Worm (Caenorhabditis elegans) whole organism, midembryonic: ENCODE measurements around the gene K06A4.6.

Experiments
- T22C8.4 ChIP-seq: fragments of 200-800 bp; sonication (Bioruptor generic); IDR thresholded peaks from 2 replicates; pipeline ENCODE4 v1.3.6; 2022; ENCODE audit warnings: missing genetic modification characterization, missing compliant biosample characterization
- cog-1 ChIP-seq: sonication (generic microtip); optimal IDR thresholded peaks from 2 replicates; lab custom pipeline; 2016; ENCODE audit warnings: missing genetic modification characterization, missing compliant biosample characterization
- flt-1 ChIP-seq: fragments of 200-800 bp; sonication (Bioruptor generic); IDR thresholded peaks from 2 replicates; pipeline ENCODE4 v1.3.6; 2022; ENCODE audit warnings: missing genetic modification characterization, missing compliant biosample characterization
- klf-2 ChIP-seq: fragments of 200-800 bp; sonication (Bioruptor generic); conservative IDR thresholded peaks from 2 replicates; pipeline ENCODE4 v1.3.6; 2022; ENCODE audit warnings: missing genetic modification reagents, missing genetic modification characterization, missing compliant biosample characterization
- med-1 ChIP-seq: sonication (generic microtip); optimal IDR thresholded peaks from 2 replicates; lab custom pipeline; 2017; ENCODE audit warnings: missing genetic modification characterization, mild to moderate bottlenecking, missing compliant biosample characterization, antibody characterized with exemption, missing genetic modification reagents; ENCODE audit not compliant: insufficient read depth
- ref-1 ChIP-seq: fragments of 200-800 bp; sonication (Bioruptor generic); conservative IDR thresholded peaks from 2 replicates; pipeline ENCODE4 v1.3.6; 2022; ENCODE audit warnings: missing genetic modification reagents, missing genetic modification characterization, missing compliant biosample characterization
- tab-1 ChIP-seq: fragments of 200-800 bp; sonication (Bioruptor generic); IDR thresholded peaks from 2 replicates; pipeline ENCODE4 v1.3.6; 2022; ENCODE audit warnings: missing genetic modification characterization, missing compliant biosample characterization
- ztf-23 ChIP-seq: fragments of 200-800 bp; sonication (Bioruptor generic); IDR thresholded peaks from 2 replicates; pipeline ENCODE4 v1.3.6; 2022; ENCODE audit warnings: missing genetic modification reagents, missing genetic modification characterization, missing compliant biosample characterization
- ztf-29 ChIP-seq: fragments of 200-800 bp; sonication (Bioruptor generic); IDR thresholded peaks from 2 replicates; pipeline ENCODE4 v1.3.6; 2022; ENCODE audit warnings: missing genetic modification reagents, missing genetic modification characterization, missing compliant biosample characterization

K06A4.6 gene

DNA sequence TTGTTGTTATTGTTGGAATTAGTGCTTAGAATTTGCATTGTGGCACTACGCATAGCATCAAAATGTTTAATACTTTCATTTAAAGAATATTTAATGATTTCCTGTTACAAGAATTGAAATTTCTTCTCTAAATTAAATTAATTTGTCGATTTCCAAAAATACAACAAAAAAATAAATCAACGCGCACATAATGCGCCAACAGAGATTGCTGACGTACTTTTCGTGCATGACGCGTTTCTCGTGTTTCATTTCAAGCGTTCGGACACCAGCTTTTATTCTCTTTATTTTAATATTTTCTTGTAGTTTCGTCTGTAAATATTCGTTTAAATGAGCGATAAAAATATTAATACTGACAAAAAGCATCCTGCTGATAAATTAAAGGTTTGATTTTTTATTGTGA lies 33.1 kb upstream of the K06A4.6 start, which contains the start of gene eif-2Bdelta:
Gene eif-2Bdelta, plus strand, starts transcription at position 235 of the 400 bp plus-strand sequence.
- TF ChIP-seq ztf-23 (GFP tag; lab: Robert Waterston, UW) = no peak
- TF ChIP-seq cog-1 = no peak
- TF ChIP-seq T22C8.4 (GFP tag; lab: Robert Waterston, UW) = no peak
- TF ChIP-seq klf-2 (GFP tag; lab: Robert Waterston, UW) = no peak
- no peak for TF ChIP-seq med-1
- no peak for TF ChIP-seq tab-1 (GFP tag; lab: Robert Waterston, UW)
- TF ChIP-seq ztf-29 = no peak

DNA sequence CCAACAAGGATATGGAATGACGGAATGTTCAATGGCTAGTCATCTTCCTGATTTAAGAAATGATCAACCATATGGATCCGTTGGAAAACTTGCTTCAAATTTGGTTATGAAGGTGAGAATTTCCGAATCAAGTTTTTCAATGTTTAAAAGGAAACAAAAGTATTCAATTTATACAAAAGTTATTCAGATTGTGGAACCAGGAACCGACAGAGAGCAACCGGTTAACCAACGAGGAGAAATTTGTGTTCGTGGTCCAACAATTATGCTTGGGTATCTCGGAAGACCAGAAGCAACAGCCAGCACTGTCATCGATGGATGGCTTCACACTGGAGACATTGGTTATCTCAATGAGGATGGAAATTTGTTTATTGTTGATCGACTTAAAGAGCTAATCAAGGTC lies 29.1 kb upstream of the K06A4.6 start:
- no peak for TF ChIP-seq tab-1 (GFP tag; lab: Robert Waterston, UW)

DNA sequence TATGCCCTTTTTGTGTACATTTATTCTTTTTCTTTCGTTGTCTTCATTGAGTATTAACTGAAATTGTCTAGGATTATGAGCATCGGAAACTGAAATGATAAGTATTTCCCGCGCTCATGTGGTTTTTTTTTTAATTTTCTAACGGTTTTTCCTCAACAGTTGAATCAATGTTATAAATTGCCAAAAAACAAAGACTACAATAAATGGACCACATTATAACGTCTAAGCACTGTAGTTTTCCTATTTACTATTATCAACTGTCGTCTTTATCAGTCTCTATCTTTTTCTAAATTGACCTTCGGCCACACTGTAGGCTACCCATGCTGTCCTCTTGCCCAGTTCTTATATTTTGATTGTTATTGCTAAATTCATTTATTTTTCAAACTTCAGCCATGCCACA lies 27.3 kb upstream of the K06A4.6 start, which contains the start of gene acs-14:
Gene acs-14, plus strand, starts transcription at position 391 of the 400 bp plus-strand sequence.
- TF ChIP-seq flt-1 (GFP tag; lab: Robert Waterston, UW) = no peak

DNA sequence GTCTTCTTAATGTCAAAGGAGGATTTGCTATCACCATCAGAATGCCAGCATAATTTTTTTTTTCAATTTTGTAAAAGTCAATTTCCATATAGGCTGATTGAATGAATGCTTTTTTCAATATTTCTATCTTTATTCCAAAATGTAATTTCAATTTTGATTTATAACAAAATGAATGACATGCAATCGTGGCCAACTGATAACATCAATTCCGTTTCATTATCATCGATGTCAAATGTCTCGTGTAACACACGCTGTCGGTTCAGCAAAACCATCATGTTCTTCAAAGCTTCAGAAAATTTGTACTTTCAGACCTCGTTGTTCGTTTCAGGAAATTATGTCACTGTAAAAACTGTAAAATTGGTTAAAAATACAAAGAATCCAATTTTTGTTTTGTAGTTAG lies 26.5 kb upstream of the K06A4.6 start:
- TF ChIP-seq ztf-29 (no peak), tab-1 (GFP tag; lab: Robert Waterston, UW) (no peak), cog-1 (no peak), flt-1 (GFP tag; lab: Robert Waterston, UW) (no peak), ref-1 (no peak), T22C8.4 (GFP tag; lab: Robert Waterston, UW) (no peak), klf-2 (GFP tag; lab: Robert Waterston, UW) (no peak), med-1 (no peak), ztf-23 (GFP tag; lab: Robert Waterston, UW) (no peak)

DNA sequence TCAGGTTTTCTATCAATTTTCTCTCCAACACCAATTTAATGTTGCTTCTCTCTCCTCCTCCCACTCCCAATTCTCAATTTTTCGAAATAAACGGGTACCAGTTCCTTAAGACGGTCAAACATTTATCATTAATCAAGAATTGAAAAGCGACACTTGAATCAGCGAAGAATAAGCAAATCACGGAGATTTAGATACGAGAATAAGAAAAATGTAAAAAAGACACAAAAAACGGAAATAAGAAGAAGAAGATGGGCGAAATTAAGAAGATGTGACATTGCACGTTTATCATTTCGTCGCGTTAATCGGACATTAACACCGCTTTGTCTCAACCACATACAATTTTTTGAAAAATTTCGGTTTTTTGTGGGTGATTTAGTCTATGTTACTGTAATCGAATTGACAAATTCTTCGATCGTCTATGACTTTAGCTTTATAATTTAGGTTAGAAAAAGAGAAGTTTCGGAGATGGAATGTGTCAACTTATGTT lies 24.1 kb upstream of the K06A4.6 start, which contains the start of gene haao-1:
Gene haao-1, plus strand, starts transcription at position 437 of the 487 bp plus-strand sequence.
- TF ChIP-seq ztf-29 = no peak
- no peak for TF ChIP-seq tab-1 (GFP tag; lab: Robert Waterston, UW)
- no peak for TF ChIP-seq ref-1
- TF ChIP-seq T22C8.4 (GFP tag; lab: Robert Waterston, UW) = no peak
- TF ChIP-seq klf-2 (GFP tag; lab: Robert Waterston, UW) = no peak
- TF ChIP-seq ztf-23 (GFP tag; lab: Robert Waterston, UW) = no peak
- no peak for TF ChIP-seq med-1

DNA sequence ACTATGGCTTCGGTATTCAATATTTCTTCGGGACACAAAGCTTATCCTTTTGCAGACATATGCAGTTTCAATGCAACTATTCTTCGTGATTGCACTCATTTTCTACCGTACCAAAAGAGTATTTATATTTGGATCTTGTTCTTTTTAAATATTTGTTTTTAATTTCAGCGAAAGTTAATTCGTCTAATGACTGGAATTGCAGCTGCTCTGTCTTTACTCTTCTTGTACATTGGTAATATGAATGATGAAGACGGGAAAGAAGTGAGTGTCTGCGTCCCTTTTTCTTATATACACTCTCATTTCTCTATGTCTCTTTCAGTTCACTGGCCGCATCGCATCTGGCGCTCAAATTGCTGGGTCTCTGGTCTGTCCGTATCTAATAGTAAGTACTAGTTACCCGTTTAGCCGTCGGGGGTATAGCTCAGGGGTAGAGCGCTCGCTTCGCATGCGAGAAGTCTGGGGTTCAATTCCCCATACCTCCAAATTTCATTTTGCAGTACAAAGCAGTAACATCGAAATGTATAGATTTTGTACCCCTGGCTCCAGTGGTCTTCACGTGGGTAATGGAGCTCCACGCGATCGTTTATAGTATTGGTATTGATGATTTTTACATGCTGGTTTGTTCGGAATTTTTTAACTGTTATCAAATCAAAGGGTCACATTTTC lies 22.8 kb upstream of the K06A4.6 start:
- TF ChIP-seq med-1 = peak; percentile 41
- peak; percentile 84 for TF ChIP-seq ref-1
- peak; percentile 95 for TF ChIP-seq T22C8.4 (GFP tag; lab: Robert Waterston, UW)
- TF ChIP-seq ztf-23 (GFP tag; lab: Robert Waterston, UW) = peak; percentile 95
- peak; percentile 83 for TF ChIP-seq klf-2 (GFP tag; lab: Robert Waterston, UW)
- TF ChIP-seq ztf-29 = peak; percentile 79; the same call in 1 of the 2 replicates
- TF ChIP-seq tab-1 (GFP tag; lab: Robert Waterston, UW) = peak; percentile 94
- TF ChIP-seq cog-1 = peak; percentile 78
- peak; percentile 97 for TF ChIP-seq flt-1 (GFP tag; lab: Robert Waterston, UW)

DNA sequence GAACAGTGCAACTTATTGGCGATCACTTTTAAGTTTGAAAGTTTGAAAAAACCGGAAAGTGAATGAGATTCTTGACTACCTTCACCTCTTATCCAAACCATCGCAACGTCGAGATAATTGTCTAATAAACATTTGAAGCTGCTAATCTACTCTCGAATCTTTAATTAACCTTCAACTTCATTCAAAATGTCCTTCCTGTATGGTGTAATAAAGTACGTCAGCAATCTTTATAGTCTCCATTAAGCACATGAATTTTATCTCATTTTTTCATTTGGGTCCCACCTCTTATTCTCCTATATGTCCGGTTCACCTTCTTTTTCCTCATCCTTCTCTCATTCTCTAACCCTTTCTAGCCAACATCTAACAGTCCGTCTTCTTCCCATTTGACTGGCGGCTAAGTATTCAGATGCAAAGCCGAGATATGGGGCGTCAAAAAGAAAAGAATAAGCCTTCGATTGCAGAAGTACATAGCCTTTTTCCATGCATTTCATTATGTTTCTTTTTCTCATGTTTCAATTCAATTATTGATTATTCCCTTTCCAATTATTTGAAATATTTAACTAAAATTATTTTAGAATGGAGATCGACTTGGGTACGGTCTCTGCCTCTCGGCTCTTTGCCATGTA lies 20.5 kb upstream of the K06A4.6 start, which contains the start of gene swt-5:
Gene swt-5, plus strand, starts transcription at position 576 of the 626 bp plus-strand sequence.
- TF ChIP-seq tab-1 (GFP tag; lab: Robert Waterston, UW) = no peak
- TF ChIP-seq ref-1 = no peak
- no peak for TF ChIP-seq ztf-23 (GFP tag; lab: Robert Waterston, UW)
- TF ChIP-seq ztf-29 = no peak
- TF ChIP-seq cog-1 = no peak
- no peak for TF ChIP-seq klf-2 (GFP tag; lab: Robert Waterston, UW)
- TF ChIP-seq med-1 = no peak
- no peak for TF ChIP-seq flt-1 (GFP tag; lab: Robert Waterston, UW)
- TF ChIP-seq T22C8.4 (GFP tag; lab: Robert Waterston, UW) = no peak

DNA sequence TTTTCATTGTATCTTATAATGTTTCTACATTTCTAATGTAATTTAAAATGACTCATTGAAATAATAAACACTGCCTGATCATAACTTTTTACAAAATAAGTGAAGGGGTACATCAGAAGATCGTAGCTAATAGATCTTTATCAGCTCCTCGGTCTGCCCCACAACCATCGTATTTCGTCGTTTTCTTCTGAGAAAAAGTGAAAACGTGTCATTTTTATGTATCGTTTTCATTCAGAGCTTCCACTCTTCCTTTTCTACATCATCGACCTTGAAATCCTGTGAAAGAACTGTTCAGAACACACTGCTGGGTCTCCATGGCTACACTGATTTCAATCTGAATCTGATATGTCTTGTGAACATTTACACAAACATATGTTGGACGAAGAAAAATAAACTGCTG lies 18.8 kb upstream of the K06A4.6 start:
- no peak for TF ChIP-seq ztf-29
- TF ChIP-seq flt-1 (GFP tag; lab: Robert Waterston, UW) = no peak

DNA sequence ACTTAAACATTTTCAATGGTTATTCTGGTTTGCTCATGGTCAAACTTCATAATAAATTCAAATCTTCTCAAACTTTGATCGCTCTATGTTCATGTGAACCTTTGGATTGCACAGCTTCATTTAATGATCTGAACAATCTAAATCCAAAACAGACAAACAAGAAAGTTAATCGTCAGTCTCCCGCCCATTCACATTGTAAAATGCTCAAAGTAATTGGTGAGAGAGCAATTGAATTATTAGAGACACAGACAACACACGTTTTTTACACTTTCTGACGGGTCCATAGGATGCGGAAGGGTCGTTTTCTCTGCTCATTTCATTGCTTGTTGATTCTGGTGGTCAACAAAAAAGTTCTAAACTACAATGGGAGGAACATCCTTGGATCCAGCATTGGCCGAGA lies 16.3 kb upstream of the K06A4.6 start, which contains the start of gene gsnl-1:
Gene gsnl-1, plus strand, starts transcription at position 301 of the 400 bp plus-strand sequence.
- TF ChIP-seq ztf-29 (no peak), tab-1 (GFP tag; lab: Robert Waterston, UW) (no peak), ref-1 (no peak), med-1 (no peak)

DNA sequence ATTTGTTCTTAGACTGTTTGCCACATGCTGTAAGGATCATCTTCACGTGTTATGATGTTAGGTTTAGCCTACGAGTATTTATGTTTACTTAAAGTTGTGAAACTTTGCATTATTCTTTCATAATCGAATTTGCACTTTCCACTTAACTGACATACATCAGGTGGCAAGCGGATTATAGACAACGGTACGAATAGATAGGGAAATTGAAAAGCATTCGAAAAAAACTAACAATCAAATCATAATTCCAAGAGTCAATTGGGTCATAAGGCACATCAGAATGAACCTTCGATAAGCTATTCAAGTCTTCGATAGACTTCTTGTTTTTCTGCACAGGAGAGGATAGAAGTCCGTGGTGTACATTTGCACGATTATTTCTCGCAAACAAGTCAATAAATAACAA lies 12.0 kb upstream of the K06A4.6 start:
- TF ChIP-seq klf-2 (GFP tag; lab: Robert Waterston, UW) = no peak
